Fruit fly (Drosophila melanogaster) whole organism, embryonic: ENCODE results near the gene CG6843.

Experiments
- Atf3 ChIP-seq: fragments of 200-800 bp; sonication (Bioruptor generic); optimal IDR thresholded peaks from 3 replicates; lab custom pipeline; 2016; ENCODE audit warnings: missing biosample characterization, missing genetic modification characterization
- Bgb ChIP-seq: fragments of 200-800 bp; sonication (Bioruptor generic); IDR thresholded peaks from 2 replicates; pipeline ENCODE4 v1.3.6; 2022; ENCODE audit warnings: missing biosample characterization, missing genetic modification characterization; ENCODE audit not compliant: partially characterized antibody
- Blimp-1 ChIP-seq: fragments of 200-800 bp; sonication (Bioruptor generic); optimal IDR thresholded peaks from 3 replicates; lab custom pipeline; 2018; ENCODE audit warnings: missing biosample characterization, missing genetic modification characterization, mild to moderate bottlenecking, moderate library complexity, missing genetic modification reagents
- CG12299 ChIP-seq: fragments of 200-800 bp; sonication (Bioruptor generic); optimal IDR thresholded peaks from 2 replicates; lab custom pipeline; 2018; ENCODE audit warnings: missing biosample characterization, mild to moderate bottlenecking, missing genetic modification characterization
- CG13287 ChIP-seq: fragments of 200-800 bp; sonication (Bioruptor generic); IDR thresholded peaks from 2 replicates; pipeline ENCODE4 v1.3.6; 2022; ENCODE audit warnings: missing biosample characterization, missing genetic modification characterization; ENCODE audit not compliant: partially characterized antibody
- CG13624 ChIP-seq: fragments of 200-800 bp; sonication (Bioruptor generic); optimal IDR thresholded peaks from 2 replicates; lab custom pipeline; 2016; ENCODE audit warnings: missing biosample characterization, missing genetic modification characterization
- CG13894 ChIP-seq: fragments of 200-800 bp; sonication (Bioruptor generic); optimal IDR thresholded peaks from 3 replicates; lab custom pipeline; 2018; ENCODE audit warnings: missing biosample characterization, mild to moderate bottlenecking, missing genetic modification characterization, moderate library complexity
- CG16813 ChIP-seq: fragments of 200-800 bp; sonication (Bioruptor generic); IDR thresholded peaks from 3 replicates; pipeline ENCODE4 v1.3.6; 2022; ENCODE audit warnings: missing biosample characterization, missing genetic modification characterization; ENCODE audit not compliant: partially characterized antibody
- CG17385 ChIP-seq: fragments of 200-800 bp; sonication (Bioruptor generic); optimal IDR thresholded peaks from 3 replicates; lab custom pipeline; 2018; ENCODE audit warnings: missing biosample characterization, mild to moderate bottlenecking, missing genetic modification characterization
- CG2199 ChIP-seq: fragments of 200-800 bp; sonication (Bioruptor generic); IDR thresholded peaks from 3 replicates; pipeline ENCODE4 v1.3.6; 2022; ENCODE audit warnings: missing biosample characterization, missing genetic modification characterization
- CG3281 ChIP-seq: fragments of 200-800 bp; sonication (Bioruptor generic); optimal IDR thresholded peaks from 3 replicates; lab custom pipeline; 2017; ENCODE audit warnings: missing biosample characterization, mild to moderate bottlenecking, missing genetic modification characterization
- CG34224 ChIP-seq: fragments of 200-800 bp; sonication (Bioruptor generic); IDR thresholded peaks from 3 replicates; pipeline ENCODE4 v1.3.6; 2022; ENCODE audit warnings: missing biosample characterization, missing genetic modification characterization; ENCODE audit not compliant: partially characterized antibody
- CG3995 ChIP-seq: fragments of 200-800 bp; sonication (Bioruptor generic); optimal IDR thresholded peaks from 3 replicates; lab custom pipeline; 2016; ENCODE audit warnings: missing biosample characterization, missing genetic modification characterization
- CG6791 ChIP-seq: fragments of 200-800 bp; sonication (Bioruptor generic); IDR thresholded peaks from 3 replicates; pipeline ENCODE4 v1.3.6; 2022; ENCODE audit warnings: missing biosample characterization, missing genetic modification characterization; ENCODE audit not compliant: partially characterized antibody
- CG7928 ChIP-seq: fragments of 200-800 bp; sonication (Bioruptor generic); optimal IDR thresholded peaks from 2 replicates; lab custom pipeline; 2017; ENCODE audit warnings: missing biosample characterization, mild to moderate bottlenecking, missing genetic modification characterization
- CG8089 ChIP-seq: fragments of 200-800 bp; sonication (Bioruptor generic); optimal IDR thresholded peaks from 3 replicates; lab custom pipeline; 2016; ENCODE audit warnings: missing biosample characterization, missing genetic modification characterization
- CG8478 ChIP-seq: fragments of >200 bp; optimal IDR thresholded peaks from 2 replicates; lab custom pipeline; 2018
- CoRest ChIP-seq: fragments of 200-800 bp; sonication (Bioruptor generic); optimal IDR thresholded peaks from 3 replicates; lab custom pipeline; 2018; ENCODE audit warnings: missing biosample characterization, mild to moderate bottlenecking, missing genetic modification characterization, moderate library complexity
- D19A ChIP-seq: fragments of 200-800 bp; optimal IDR thresholded peaks from 3 replicates; lab custom pipeline; 2019; ENCODE audit warnings: missing biosample characterization, mild to moderate bottlenecking, missing genetic modification characterization, moderate library complexity
- Dek ChIP-seq: fragments of 200-800 bp; sonication (Bioruptor generic); optimal IDR thresholded peaks from 3 replicates; lab custom pipeline; 2019; ENCODE audit warnings: missing biosample characterization, mild to moderate bottlenecking, missing genetic modification characterization, moderate library complexity
- E2f2 ChIP-seq: fragments of 200-800 bp; sonication (Bioruptor generic); IDR thresholded peaks from 2 replicates; pipeline ENCODE4 v1.3.6; 2022; ENCODE audit warnings: missing biosample characterization, missing genetic modification characterization
- HHEX ChIP-seq: fragments of 200-800 bp; sonication (Bioruptor generic); optimal IDR thresholded peaks from 3 replicates; lab custom pipeline; 2017; ENCODE audit warnings: missing biosample characterization, mild to moderate bottlenecking, missing genetic modification characterization, missing genetic modification reagents
- Hey ChIP-seq: fragments of 200-800 bp; sonication (Bioruptor generic); optimal IDR thresholded peaks from 3 replicates; lab custom pipeline; 2018; ENCODE audit warnings: missing biosample characterization, mild to moderate bottlenecking, missing genetic modification characterization
- Mrtf ChIP-seq: fragments of 200-800 bp; sonication (Bioruptor generic); IDR thresholded peaks from 3 replicates; pipeline ENCODE4 v1.3.6; 2022; ENCODE audit warnings: missing biosample characterization, missing genetic modification characterization
- Myb ChIP-seq: fragments of 200-800 bp; sonication (Bioruptor generic); optimal IDR thresholded peaks from 2 replicates; lab custom pipeline; 2016; ENCODE audit warnings: missing biosample characterization, missing genetic modification characterization
- NC2α ChIP-seq: fragments of 200-800 bp; sonication (Bioruptor generic); optimal IDR thresholded peaks from 2 replicates; lab custom pipeline; 2016; ENCODE audit warnings: missing biosample characterization, missing genetic modification characterization
- Nf-YB ChIP-seq: fragments of 200-800 bp; sonication (Bioruptor generic); optimal IDR thresholded peaks from 3 replicates; lab custom pipeline; 2019; ENCODE audit warnings: missing biosample characterization, mild to moderate bottlenecking, missing genetic modification characterization, moderate library complexity
- Rx ChIP-seq: fragments of 200-800 bp; sonication (Bioruptor generic); IDR thresholded peaks from 2 replicates; pipeline ENCODE4 v1.3.6; 2022; ENCODE audit warnings: missing biosample characterization, missing genetic modification characterization
- Vsx1 ChIP-seq: fragments of 200-800 bp; sonication (Bioruptor generic); optimal IDR thresholded peaks from 2 replicates; lab custom pipeline; 2017; ENCODE audit warnings: missing biosample characterization, mild to moderate bottlenecking, missing genetic modification characterization, missing genetic modification reagents
- br ChIP-seq: fragments of >200 bp; optimal IDR thresholded peaks from 2 replicates; lab custom pipeline; 2017
- ftz-f1 ChIP-seq: fragments of 200-800 bp; sonication (Bioruptor generic); optimal IDR thresholded peaks from 2 replicates; lab custom pipeline; 2016; ENCODE audit warnings: missing biosample characterization, missing genetic modification characterization
- hth ChIP-seq: fragments of >200 bp; optimal IDR thresholded peaks from 2 replicates; lab custom pipeline; 2017; ENCODE audit warnings: inconsistent platforms
- jumu ChIP-seq: fragments of 200-800 bp; sonication (Bioruptor generic); optimal IDR thresholded peaks from 3 replicates; lab custom pipeline; 2016; ENCODE audit warnings: missing biosample characterization, missing genetic modification characterization
- kay ChIP-seq: fragments of 200-800 bp; sonication (Bioruptor generic); optimal IDR thresholded peaks from 2 replicates; lab custom pipeline; 2016; ENCODE audit warnings: missing biosample characterization, missing genetic modification characterization
- lilli ChIP-seq: fragments of 200-800 bp; sonication (Bioruptor generic); optimal IDR thresholded peaks from 3 replicates; lab custom pipeline; 2016; ENCODE audit warnings: missing biosample characterization, missing genetic modification characterization
- maf-S ChIP-seq: fragments of 200-800 bp; sonication (Bioruptor generic); optimal IDR thresholded peaks from 2 replicates; lab custom pipeline; 2016; ENCODE audit warnings: missing biosample characterization, missing genetic modification characterization
- mld ChIP-seq: fragments of 200-800 bp; sonication (Bioruptor generic); IDR thresholded peaks from 3 replicates; pipeline ENCODE4 v1.3.6; 2022; ENCODE audit warnings: missing biosample characterization, missing genetic modification characterization; ENCODE audit not compliant: partially characterized antibody
- nerfin-2 ChIP-seq: fragments of 200-800 bp; sonication (Bioruptor generic); IDR thresholded peaks from 2 replicates; pipeline ENCODE4 v1.3.6; 2022; ENCODE audit warnings: missing biosample characterization, missing genetic modification characterization; ENCODE audit not compliant: partially characterized antibody
- oc ChIP-seq: fragments of 200-800 bp; sonication (Bioruptor generic); optimal IDR thresholded peaks from 2 replicates; lab custom pipeline; 2018; ENCODE audit warnings: missing biosample characterization, mild to moderate bottlenecking, missing genetic modification characterization, moderate library complexity
- onecut ChIP-seq: fragments of 200-800 bp; sonication (Bioruptor generic); IDR thresholded peaks from 2 replicates; pipeline ENCODE4 v1.3.6; 2022; ENCODE audit warnings: missing biosample characterization, missing genetic modification characterization
- org-1 ChIP-seq: fragments of 200-800 bp; sonication (Bioruptor generic); optimal IDR thresholded peaks from 2 replicates; lab custom pipeline; 2017; ENCODE audit warnings: missing biosample characterization, missing genetic modification characterization
- p53 ChIP-seq: fragments of 200-800 bp; sonication (Bioruptor generic); optimal IDR thresholded peaks from 2 replicates; lab custom pipeline; 2016; ENCODE audit warnings: missing biosample characterization, missing genetic modification characterization
- pb ChIP-seq: fragments of 200-800 bp; sonication (Bioruptor generic); optimal IDR thresholded peaks from 3 replicates; lab custom pipeline; 2016; ENCODE audit warnings: missing biosample characterization, missing genetic modification characterization
- pho ChIP-seq: fragments of 200-800 bp; sonication (Bioruptor generic); optimal IDR thresholded peaks from 2 replicates; lab custom pipeline; 2016; ENCODE audit warnings: missing biosample characterization, missing genetic modification characterization
- phol ChIP-seq: fragments of 200-800 bp; sonication (Bioruptor generic); optimal IDR thresholded peaks from 3 replicates; lab custom pipeline; 2018; ENCODE audit warnings: missing biosample characterization, mild to moderate bottlenecking, missing genetic modification characterization, moderate library complexity
- so ChIP-seq: fragments of 200-800 bp; sonication (Bioruptor generic); IDR thresholded peaks from 3 replicates; pipeline ENCODE4 v1.3.6; 2022; ENCODE audit warnings: missing biosample characterization, missing genetic modification characterization
- sob ChIP-seq: fragments of 200-800 bp; sonication (Bioruptor generic); IDR thresholded peaks from 2 replicates; pipeline ENCODE4 v1.3.6; 2022; ENCODE audit warnings: missing biosample characterization, missing genetic modification characterization
- sr ChIP-seq: fragments of 200-800 bp; sonication (Bioruptor generic); IDR thresholded peaks from 3 replicates; pipeline ENCODE4 v1.3.6; 2022; ENCODE audit warnings: missing biosample characterization, missing genetic modification characterization
- sug ChIP-seq: fragments of 200-800 bp; optimal IDR thresholded peaks from 2 replicates; lab custom pipeline; 2019; ENCODE audit warnings: missing biosample characterization, mild to moderate bottlenecking, missing genetic modification characterization, moderate library complexity
- tap ChIP-seq: fragments of 200-800 bp; optimal IDR thresholded peaks from 3 replicates; lab custom pipeline; 2019; ENCODE audit warnings: missing biosample characterization, mild to moderate bottlenecking, missing genetic modification characterization, moderate library complexity
- tx ChIP-seq: fragments of 200-800 bp; sonication (Bioruptor generic); optimal IDR thresholded peaks from 2 replicates; lab custom pipeline; 2016; ENCODE audit warnings: missing biosample characterization, missing genetic modification characterization
- unc-4 ChIP-seq: fragments of 200-800 bp; sonication (Bioruptor generic); IDR thresholded peaks from 2 replicates; pipeline ENCODE4 v1.3.6; 2022; ENCODE audit warnings: missing biosample characterization, missing genetic modification characterization; ENCODE audit not compliant: partially characterized antibody

CG6843 gene

DNA sequence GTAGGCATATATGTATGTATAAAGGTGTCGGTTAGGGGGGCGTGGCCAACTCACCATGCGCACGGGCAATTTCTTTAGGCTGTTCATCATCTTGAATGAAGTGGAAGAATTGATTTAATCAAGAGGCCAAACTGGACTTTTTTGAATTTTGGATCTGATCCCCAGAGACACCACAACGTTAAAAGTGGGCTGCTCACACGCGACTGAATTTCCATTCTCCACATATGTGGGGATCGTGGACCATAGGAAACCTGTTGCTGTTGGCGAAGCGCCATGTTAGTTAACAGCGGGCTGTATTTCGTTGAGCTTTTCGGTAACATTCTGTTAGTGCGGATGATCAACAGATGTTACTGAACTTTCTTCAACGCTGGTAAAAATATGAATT lies 3.3 kb upstream of the CG6843 start, which contains the start of gene CG3902 (continued):
- no peak for TF ChIP-seq nerfin-2 (GFP tag; lab: Robert Waterston, UW)
- TF ChIP-seq CG12299 = no peak
- TF ChIP-seq CG34224 (GFP tag; lab: Robert Waterston, UW) = peak; percentile 6; the same call in 2 of the 3 replicates
- TF ChIP-seq maf-S (GFP tag; lab: Kevin White, UChicago) = no peak
- TF ChIP-seq hth = no peak
- TF ChIP-seq CG16813 = no peak
- no peak for TF ChIP-seq Nf-YB (GFP tag; lab: Kevin White, UChicago)
- TF ChIP-seq Rx (GFP tag; lab: Robert Waterston, UW) = no peak
- no peak for TF ChIP-seq Myb (GFP tag; lab: Kevin White, UChicago)
- no peak for TF ChIP-seq so (GFP tag; lab: Robert Waterston, UW)
- TF ChIP-seq org-1 (GFP tag; lab: Kevin White, UChicago) = no peak
- TF ChIP-seq tx (GFP tag; lab: Kevin White, UChicago) = no peak
- no peak for TF ChIP-seq br (lab: Kevin White, UChicago)
- peak; percentile 16 for TF ChIP-seq CG3281 (GFP tag; lab: Kevin White, UChicago)
- 0 out of 3 replicates have a peak, but pooled peaks have one; percentile 56 for TF ChIP-seq mld
- no peak for TF ChIP-seq D19A (tag; lab: Kevin White, UChicago)
- peak; percentile 29; the same call in 1 of the 2 replicates for TF ChIP-seq sob (GFP tag; lab: Robert Waterston, UW)
- no peak for TF ChIP-seq unc-4 (GFP tag; lab: Robert Waterston, UW)
- TF ChIP-seq Vsx1 (GFP tag; lab: Kevin White, UChicago) = no peak
- TF ChIP-seq Hey (tag; lab: Kevin White, UChicago) = no peak
- no peak for TF ChIP-seq kay (GFP tag; lab: Kevin White, UChicago)
- no peak for TF ChIP-seq NC2α (GFP tag; lab: Kevin White, UChicago)
- no peak for TF ChIP-seq CG3995
- TF ChIP-seq CG8478 (lab: Kevin White, UChicago) = no peak
- TF ChIP-seq oc (tag; lab: Kevin White, UChicago) = no peak
- peak; percentile 28 for TF ChIP-seq CG17385 (GFP tag; lab: Kevin White, UChicago)
- no peak for TF ChIP-seq pho (GFP tag; lab: Kevin White, UChicago)
- TF ChIP-seq CG13624 = peak; percentile 9
- TF ChIP-seq CG13894 (tag; lab: Kevin White, UChicago) = peak; percentile 10
- no peak for TF ChIP-seq CG7928 (GFP tag; lab: Kevin White, UChicago)
- TF ChIP-seq p53 (GFP tag; lab: Kevin White, UChicago) = no peak
- TF ChIP-seq CoRest (tag; lab: Kevin White, UChicago) = no peak
- TF ChIP-seq CG13287 = peak; percentile 5; the same call in 1 of the 2 replicates
- peak; percentile 59; the same call in 1 of the 2 replicates for TF ChIP-seq Bgb
- TF ChIP-seq Dek (tag; lab: Kevin White, UChicago) = no peak
- peak; percentile 31 for TF ChIP-seq onecut (GFP tag; lab: Robert Waterston, UW)
- peak; percentile 57 for TF ChIP-seq sug
- peak; percentile 55 for TF ChIP-seq ftz-f1 (GFP tag; lab: Kevin White, UChicago)
- peak; percentile 12; the same call in 1 of the 2 replicates for TF ChIP-seq E2f2 (GFP tag; lab: Robert Waterston, UW)
- no peak for TF ChIP-seq jumu (GFP tag; lab: Kevin White, UChicago)
- no peak for TF ChIP-seq Mrtf (GFP tag; lab: Robert Waterston, UW)
- TF ChIP-seq CG6791 (GFP tag; lab: Robert Waterston, UW) = peak; percentile 28; the same call in 1 of the 3 replicates
- TF ChIP-seq phol = no peak
- TF ChIP-seq tap (tag; lab: Kevin White, UChicago) = no peak
- TF ChIP-seq CG8089 = no peak
- peak; percentile 70 for TF ChIP-seq lilli
- TF ChIP-seq sr = no peak; the same call in 2 of the 3 replicates
- no peak for TF ChIP-seq pb (GFP tag; lab: Kevin White, UChicago)
- TF ChIP-seq HHEX = peak; percentile 45
- no peak for TF ChIP-seq CG2199 (GFP tag; lab: Robert Waterston, UW)
- no peak for TF ChIP-seq Blimp-1 (GFP tag; lab: Kevin White, UChicago)
- TF ChIP-seq Atf3 = no peak
